Fruit fly (Drosophila melanogaster): ENCODE measurements around the gene eff.

eff gene

DNA sequence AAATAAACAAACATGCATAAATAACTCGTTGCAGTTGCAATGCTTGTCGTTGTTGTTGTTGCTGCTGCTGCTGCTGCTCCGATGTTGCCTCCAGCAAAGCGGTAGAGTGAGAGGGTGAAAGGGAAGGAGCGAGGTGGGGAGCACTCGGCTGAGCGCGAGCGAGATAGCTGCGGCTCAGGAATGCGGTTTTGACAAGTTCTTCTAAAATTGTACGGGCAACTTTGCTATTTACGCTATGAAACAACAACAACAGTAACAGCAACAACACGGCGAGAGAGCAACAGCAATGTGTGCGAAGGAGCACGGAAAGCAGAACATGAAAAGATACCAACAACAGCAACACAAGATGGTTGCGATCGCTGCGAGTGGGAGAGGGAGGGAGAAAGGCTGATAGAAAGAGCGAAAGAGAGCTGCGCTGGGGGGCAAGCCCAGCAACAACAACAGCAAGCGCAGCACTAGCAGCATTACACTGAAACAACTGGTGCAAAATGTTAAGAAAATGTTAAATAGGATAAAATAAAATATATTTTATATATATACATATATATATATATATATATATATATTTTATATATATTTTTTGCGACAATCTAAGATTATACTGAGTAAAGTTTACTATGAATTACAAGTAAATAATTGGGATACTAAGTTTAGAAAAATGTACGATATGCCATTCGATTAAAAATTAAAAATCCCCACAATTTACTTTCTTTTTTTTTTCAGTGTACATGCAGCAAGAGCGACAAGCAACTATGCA, 26.8 kb downstream of the eff start (continued):
- no peak for TF ChIP-seq dati (GFP tag; IDR thresholded peaks at IDR 0.05)
- TF ChIP-seq CG34224 (GFP tag; IDR thresholded peaks at IDR 0.05; ENCODE audit: partially characterized antibody) = no peak
- TF ChIP-seq CG16863 (GFP tag; optimal IDR thresholded peaks at IDR 0.05) = no peak
- 0 out of 2 replicates have a peak, but pooled peaks have one; percentile 11 for TF ChIP-seq CG3847 (GFP tag; IDR thresholded peaks at IDR 0.05)
- TF ChIP-seq Nf-YC (tag; optimal IDR thresholded peaks at IDR 0.05) = peak; percentile 23

DNA sequence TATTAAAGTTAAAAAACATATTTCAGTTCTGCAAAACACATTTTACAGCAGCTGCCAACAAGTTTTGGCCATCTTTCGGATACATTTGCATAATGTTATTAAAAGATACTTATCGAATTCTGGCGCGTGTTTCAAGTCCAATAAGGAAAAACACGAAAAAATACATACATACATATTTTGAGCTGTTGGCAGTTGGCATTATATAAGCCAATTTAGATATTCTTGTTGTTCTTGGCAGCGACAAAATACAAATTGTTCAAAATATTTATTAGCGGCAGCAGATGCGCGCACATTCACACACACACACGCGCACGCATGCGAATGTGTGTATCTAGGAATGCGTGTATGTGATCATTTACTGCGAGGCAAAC, 27.4 kb downstream of the eff start:
- no peak for TF ChIP-seq nmo (GFP tag; optimal IDR thresholded peaks at IDR 0.05)
- no peak for TF ChIP-seq sd (tag; optimal IDR thresholded peaks at IDR 0.05)
- TF ChIP-seq sens-2 (GFP tag; IDR thresholded peaks at IDR 0.05) = no peak
- no peak for TF ChIP-seq Sox100B (GFP tag; optimal IDR thresholded peaks at IDR 0.05)
- TF ChIP-seq CG2199 (GFP tag; IDR thresholded peaks at IDR 0.05) = 0 out of 3 replicates have a peak, but pooled peaks have one; percentile 31
- TF ChIP-seq Hr39 (optimal IDR thresholded peaks at IDR 0.05) = peak; percentile 76
- TF ChIP-seq corto (GFP tag; optimal IDR thresholded peaks at IDR 0.05) = no peak
- no peak for TF ChIP-seq CG13894 (tag; optimal IDR thresholded peaks at IDR 0.05)
- no peak for TF ChIP-seq zfh1 (GFP tag; IDR thresholded peaks at IDR 0.05)
- TF ChIP-seq CG10267 (tag; optimal IDR thresholded peaks at IDR 0.05) = no peak
- peak; percentile 21; the same call in 1 of the 2 replicates for TF ChIP-seq sna (GFP tag; IDR thresholded peaks at IDR 0.05; ENCODE audit: partially characterized antibody)
- no peak for TF ChIP-seq Fer3 (tag; optimal IDR thresholded peaks at IDR 0.05)
- TF ChIP-seq sqz (GFP tag; optimal IDR thresholded peaks at IDR 0.05) = no peak
- TF ChIP-seq Meics (GFP tag; optimal IDR thresholded peaks at IDR 0.05) = no peak
- 0 out of 3 replicates have a peak, but pooled peaks have one; percentile 23 for TF ChIP-seq CG6791 (GFP tag; IDR thresholded peaks at IDR 0.05; ENCODE audit: partially characterized antibody)
- TF ChIP-seq CG2202 (tag; optimal IDR thresholded peaks at IDR 0.05) = peak; percentile 27
- TF ChIP-seq ATbp (GFP tag; optimal IDR thresholded peaks at IDR 0.05) = no peak
- no peak for TF ChIP-seq CG4854 (GFP tag; optimal IDR thresholded peaks at IDR 0.05)
- TF ChIP-seq fd64A (GFP tag; optimal IDR thresholded peaks at IDR 0.05) = peak; percentile 28
- no peak for TF ChIP-seq ci (GFP tag; IDR thresholded peaks at IDR 0.05)
- TF ChIP-seq CG8359 (GFP tag; optimal IDR thresholded peaks at IDR 0.05; ENCODE audit: borderline replicate concordance) = no peak
- TF ChIP-seq stwl (tag; optimal IDR thresholded peaks at IDR 0.05) = no peak
- no peak for TF ChIP-seq CG11696 (GFP tag; IDR thresholded peaks at IDR 0.05)
- TF ChIP-seq CG18619 (GFP tag; optimal IDR thresholded peaks at IDR 0.05) = no peak
- 0 out of 2 replicates have a peak, but pooled peaks have one; percentile 7 for TF ChIP-seq E2f2 (GFP tag; IDR thresholded peaks at IDR 0.05)
- TF ChIP-seq zfh2 (GFP tag; optimal IDR thresholded peaks at IDR 0.05) = no peak
- no peak for TF ChIP-seq CG8944 (GFP tag; optimal IDR thresholded peaks at IDR 0.05)
- no peak for TF ChIP-seq trh (GFP tag; optimal IDR thresholded peaks at IDR 0.05)
- peak; percentile 41 for TF ChIP-seq ac (GFP tag; optimal IDR thresholded peaks at IDR 0.05)
- TF ChIP-seq tgo (GFP tag; IDR thresholded peaks at IDR 0.05) = no peak
- TF ChIP-seq Dbx (GFP tag; IDR thresholded peaks at IDR 0.05) = no peak
- TF ChIP-seq CG13775 (GFP tag; optimal IDR thresholded peaks at IDR 0.05) = no peak
- TF ChIP-seq BEAF-32 (GFP tag; optimal IDR thresholded peaks at IDR 0.05) = no peak
- TF ChIP-seq Ada2b (GFP tag; IDR thresholded peaks at IDR 0.05) = no peak
- TF ChIP-seq Max (GFP tag; optimal IDR thresholded peaks at IDR 0.05) = no peak
- no peak for TF ChIP-seq unpg (GFP tag; optimal IDR thresholded peaks at IDR 0.05)
- TF ChIP-seq cad (GFP tag; optimal IDR thresholded peaks at IDR 0.05) = peak; percentile 34
- no peak for TF ChIP-seq E2f1 (GFP tag; IDR thresholded peaks at IDR 0.05)
- TF ChIP-seq Pdp1 (GFP tag; optimal IDR thresholded peaks at IDR 0.05) = peak in 1 of 2 experiments; percentile 89
- no peak for TF ChIP-seq slou (GFP tag; optimal IDR thresholded peaks at IDR 0.05)
- TF ChIP-seq Optix (GFP tag; IDR thresholded peaks at IDR 0.05) = no peak
- TF ChIP-seq CG6689 (GFP tag; IDR thresholded peaks at IDR 0.05) = no peak
- TF ChIP-seq nerfin-1 (tag; optimal IDR thresholded peaks at IDR 0.05) = peak; percentile 17

Measured in whole organism, embryonic.